Worm (Caenorhabditis elegans) whole organism, L1 larva: ENCODE measurements around the gene dyla-1.
A peak's percentile ranks its signal among the peaks of the same experiment; 100 is the strongest.

Experiments
- C04F5.9 ChIP-seq: sonication (generic microtip); optimal IDR thresholded peaks from 2 replicates; lab custom pipeline; 2016; ENCODE audit warnings: missing genetic modification characterization, missing compliant biosample characterization
- C16A3.4 ChIP-seq: fragments of 150-350 bp; optimal IDR thresholded peaks from 2 replicates; lab custom pipeline; 2014; ENCODE audit warnings: missing biosample characterization, missing genetic modification characterization
- Y116A8C.19 ChIP-seq: sonication (generic microtip); optimal IDR thresholded peaks from 2 replicates; lab custom pipeline; 2016; ENCODE audit warnings: missing compliant biosample characterization, missing genetic modification characterization, borderline replicate concordance
- blmp-1 ChIP-seq: fragments of 150-350 bp; optimal IDR thresholded peaks from 2 replicates; lab custom pipeline; 2014; ENCODE audit warnings: missing biosample characterization, missing genetic modification characterization
- ceh-82 ChIP-seq, 3 experiments: fragments of 150-350 bp in 1 of 3; sonication (generic microtip) in 2 of 3; optimal IDR thresholded peaks; 2 replicates each; lab custom pipeline; 2014 to 2017; ENCODE audit warnings: missing biosample characterization in 3 of 3, missing genetic modification characterization in 3 of 3
- ceh-90 ChIP-seq: sonication (generic microtip); optimal IDR thresholded peaks from 2 replicates; lab custom pipeline; 2016; ENCODE audit warnings: missing genetic modification characterization, missing compliant biosample characterization
- dpl-1 ChIP-seq, 3 experiments: fragments of 150-350 bp in 2 of 3; sonication (generic microtip) in 1 of 3; optimal IDR thresholded peaks; 2 replicates each; lab custom pipeline; 2014 to 2017; ENCODE audit warnings: missing biosample characterization in 3 of 3, missing genetic modification characterization in 3 of 3, missing genetic modification reagents in 3 of 3
- efl-1 ChIP-seq, 4 experiments: fragments of 150-350 bp; optimal IDR thresholded peaks in 3 of 4; peaks in 1 of 4; 1 replicate in 1 of 4; 2 replicates in 3 of 4; lab custom pipeline; 2014; ENCODE audit warnings: missing biosample characterization in 2 of 4, missing genetic modification characterization in 2 of 4, missing genetic modification reagents in 2 of 4
- efl-3 ChIP-seq: fragments of 200-800 bp; sonication (Bioruptor generic); optimal IDR thresholded peaks from 2 replicates; lab custom pipeline; 2018; ENCODE audit warnings: mild to moderate bottlenecking, missing genetic modification characterization, missing compliant biosample characterization
- elt-2 ChIP-seq: sonication (generic microtip); optimal IDR thresholded peaks from 2 replicates; lab custom pipeline; 2016; ENCODE audit warnings: missing genetic modification characterization, mild to moderate bottlenecking, inconsistent platforms, missing compliant biosample characterization, missing genetic modification reagents
- fkh-8 ChIP-seq: sonication (generic microtip); optimal IDR thresholded peaks from 2 replicates; lab custom pipeline; 2016; ENCODE audit warnings: mild to moderate bottlenecking, missing genetic modification characterization, missing compliant biosample characterization
- fos-1 ChIP-seq: fragments of 150-350 bp; optimal IDR thresholded peaks from 2 replicates; lab custom pipeline; 2014; ENCODE audit warnings: missing biosample characterization, missing genetic modification characterization
- hlh-4 ChIP-seq: sonication (generic microtip); optimal IDR thresholded peaks from 2 replicates; lab custom pipeline; 2016; ENCODE audit warnings: mild to moderate bottlenecking, missing genetic modification characterization, missing compliant biosample characterization
- irx-1 ChIP-seq: sonication (generic microtip); optimal IDR thresholded peaks from 2 replicates; lab custom pipeline; 2016; ENCODE audit warnings: missing genetic modification characterization, missing compliant biosample characterization
- jun-1 ChIP-seq: fragments of 150-350 bp; optimal IDR thresholded peaks from 2 replicates; lab custom pipeline; 2014; ENCODE audit warnings: missing biosample characterization, missing genetic modification reagents, missing genetic modification characterization
- lin-14 ChIP-seq: fragments of 200-800 bp; sonication (Bioruptor generic); optimal IDR thresholded peaks from 2 replicates; lab custom pipeline; 2018; ENCODE audit warnings: mild to moderate bottlenecking, missing genetic modification characterization, moderate library complexity, missing compliant biosample characterization
- lin-15B ChIP-seq: fragments of 150-350 bp; sonication (generic microtip); optimal IDR thresholded peaks from 3 replicates; lab custom pipeline; 2014; ENCODE audit warnings: missing biosample characterization, missing genetic modification characterization
- lin-35 ChIP-seq, 2 experiments: fragments of 150-350 bp; optimal IDR thresholded peaks; 2 replicates each; lab custom pipeline; 2014; ENCODE audit warnings: missing biosample characterization in 2 of 2, missing genetic modification characterization in 2 of 2, missing genetic modification reagents in 2 of 2
- lsy-2 ChIP-seq, 2 experiments: fragments of 150-350 bp; optimal IDR thresholded peaks; 2 replicates each; lab custom pipeline; 2014; ENCODE audit warnings: missing biosample characterization in 2 of 2, missing genetic modification characterization in 2 of 2
- mdl-1 ChIP-seq, 2 experiments: fragments of 150-350 bp; optimal IDR thresholded peaks; 2 replicates each; lab custom pipeline; 2014 to 2017; ENCODE audit warnings: missing biosample characterization in 2 of 2, missing genetic modification characterization in 2 of 2, inconsistent platforms in 1 of 2
- nhr-12 ChIP-seq: sonication (generic microtip); optimal IDR thresholded peaks from 2 replicates; lab custom pipeline; 2017; ENCODE audit warnings: missing biosample characterization, missing genetic modification characterization
- nhr-20 ChIP-seq: sonication (generic microtip); optimal IDR thresholded peaks from 2 replicates; lab custom pipeline; 2016; ENCODE audit warnings: mild to moderate bottlenecking, missing genetic modification characterization, missing compliant biosample characterization
- nhr-237 ChIP-seq: fragments of 150-350 bp; optimal IDR thresholded peaks from 2 replicates; lab custom pipeline; 2014; ENCODE audit warnings: missing biosample characterization, missing genetic modification characterization
- nhr-28 ChIP-seq: fragments of 150-350 bp; optimal IDR thresholded peaks from 2 replicates; lab custom pipeline; 2014; ENCODE audit warnings: missing biosample characterization, missing genetic modification characterization
- nhr-71 ChIP-seq: sonication (generic microtip); optimal IDR thresholded peaks from 2 replicates; lab custom pipeline; 2016; ENCODE audit warnings: mild to moderate bottlenecking, missing genetic modification characterization, moderate library complexity, missing compliant biosample characterization
- nhr-76 ChIP-seq: sonication (generic microtip); optimal IDR thresholded peaks from 2 replicates; lab custom pipeline; 2017; ENCODE audit warnings: missing biosample characterization, missing genetic modification characterization
- nhr-77 ChIP-seq: fragments of 150-350 bp; optimal IDR thresholded peaks from 2 replicates; lab custom pipeline; 2014; ENCODE audit warnings: missing biosample characterization, missing genetic modification characterization
- nhr-84 ChIP-seq: sonication (generic microtip); optimal IDR thresholded peaks from 2 replicates; lab custom pipeline; 2017; ENCODE audit warnings: missing biosample characterization, missing genetic modification characterization
- nhr-85 ChIP-seq: sonication (generic microtip); peaks from one replicate; lab custom pipeline; 2016; ENCODE audit warnings: missing genetic modification characterization, inconsistent platforms, missing compliant biosample characterization
- nhr-90 ChIP-seq: sonication (generic microtip); optimal IDR thresholded peaks from 2 replicates; lab custom pipeline; 2016; ENCODE audit warnings: mild to moderate bottlenecking, missing genetic modification characterization, missing compliant biosample characterization; ENCODE audit not compliant: poor library complexity
- pag-3 ChIP-seq: sonication (generic microtip); optimal IDR thresholded peaks from 2 replicates; lab custom pipeline; 2017; ENCODE audit warnings: missing genetic modification characterization, mild to moderate bottlenecking, missing compliant biosample characterization, antibody characterized with exemption, borderline replicate concordance; ENCODE audit not compliant: insufficient read depth
- pqm-1 ChIP-seq: sonication (generic microtip); optimal IDR thresholded peaks from 3 replicates; lab custom pipeline; 2017; ENCODE audit warnings: missing biosample characterization, missing genetic modification characterization
- rnt-1 ChIP-seq: sonication (generic microtip); optimal IDR thresholded peaks from 2 replicates; lab custom pipeline; 2016; ENCODE audit warnings: mild to moderate bottlenecking, missing genetic modification characterization, moderate library complexity, missing compliant biosample characterization
- skn-1 ChIP-seq: fragments of 150-350 bp; optimal IDR thresholded peaks from 2 replicates; lab custom pipeline; 2014; ENCODE audit warnings: missing biosample characterization, missing genetic modification characterization
- snpc-4 ChIP-seq: fragments of 150-350 bp; optimal IDR thresholded peaks from 2 replicates; lab custom pipeline; 2014; ENCODE audit warnings: missing biosample characterization, missing genetic modification characterization
- snu-23 ChIP-seq: sonication (generic microtip); optimal IDR thresholded peaks from 2 replicates; lab custom pipeline; 2016; ENCODE audit warnings: missing genetic modification characterization, missing compliant biosample characterization
- sptf-1 ChIP-seq: fragments of 150-350 bp; optimal IDR thresholded peaks from 2 replicates; lab custom pipeline; 2014; ENCODE audit warnings: missing biosample characterization, missing genetic modification characterization
- swsn-7 ChIP-seq: sonication (generic microtip); optimal IDR thresholded peaks from 2 replicates; lab custom pipeline; 2016; ENCODE audit warnings: missing genetic modification characterization, missing compliant biosample characterization
- unc-130 ChIP-seq: fragments of 150-350 bp; optimal IDR thresholded peaks from 2 replicates; lab custom pipeline; 2017; ENCODE audit warnings: missing biosample characterization, missing genetic modification characterization, inconsistent platforms
- unc-30 ChIP-seq: sonication (generic microtip); optimal IDR thresholded peaks from 2 replicates; lab custom pipeline; 2017; ENCODE audit warnings: missing biosample characterization, missing genetic modification characterization
- vab-15 ChIP-seq: sonication (generic microtip); optimal IDR thresholded peaks from 2 replicates; lab custom pipeline; 2017; ENCODE audit warnings: missing genotype, mild to moderate bottlenecking, missing genetic modification characterization, missing compliant biosample characterization
- zag-1 ChIP-seq: fragments of 150-350 bp; optimal IDR thresholded peaks from 2 replicates; lab custom pipeline; 2014; ENCODE audit warnings: missing biosample characterization, missing genetic modification characterization
- zip-4 ChIP-seq: fragments of 200-800 bp; sonication (Bioruptor generic); optimal IDR thresholded peaks from 2 replicates; lab custom pipeline; 2018; ENCODE audit warnings: mild to moderate bottlenecking, missing genetic modification characterization, moderate library complexity, missing compliant biosample characterization
- ztf-11 ChIP-seq, 2 experiments: sonication (generic microtip); optimal IDR thresholded peaks; 2 replicates each; lab custom pipeline; 2016 to 2017; ENCODE audit warnings: missing genetic modification characterization in 2 of 2, missing biosample characterization in 1 of 2, missing compliant biosample characterization in 1 of 2
- ztf-4 ChIP-seq: fragments of 150-350 bp; optimal IDR thresholded peaks from 2 replicates; lab custom pipeline; 2014; ENCODE audit warnings: missing biosample characterization, missing genetic modification characterization

The dyla-1 gene

ce11 chrX:16813148-16813547 lies 27.7 kb upstream of the dyla-1 start (continued):
- TF ChIP-seq unc-130 (tag; lab: Kevin White, UChicago) (no peak), efl-3 (GFP tag; lab: Kevin White, UChicago) (no peak), lin-15B (tag; lab: Kevin White, UChicago) (no peak), zag-1 (tag; lab: Kevin White, UChicago) (no peak), fkh-8 (tag; lab: Kevin White, UChicago) (no peak), nhr-77 (no peak), unc-30 (tag; lab: Kevin White, UChicago) (no peak), ztf-4 (tag; lab: Kevin White, UChicago) (no peak), nhr-76 (tag; lab: Kevin White, UChicago) (no peak), snu-23 (GFP tag; lab: Kevin White, UChicago) (no peak), elt-2 (tag; lab: Kevin White, UChicago) (peak; percentile 56), C04F5.9 (no peak), lsy-2 (tag; optimal IDR thresholded peaks at IDR 0.05; lab: Kevin White, UChicago) (no peak), nhr-90 (tag; lab: Kevin White, UChicago) (peak; percentile 6), nhr-237 (tag; lab: Kevin White, UChicago) (no peak)

- TF ChIP-seq nhr-71 (tag; lab: Kevin White, UChicago): peak; percentile 28
- no peak for TF ChIP-seq nhr-85 (tag; lab: Kevin White, UChicago)
- no peak for TF ChIP-seq elt-2 (tag; lab: Kevin White, UChicago)
- peak in 1 of 2 experiments; percentile 31 for TF ChIP-seq lsy-2 (tag; optimal IDR thresholded peaks at IDR 0.05; lab: Kevin White, UChicago)
- TF ChIP-seq vab-15: no peak
- peak; percentile 60 for TF ChIP-seq skn-1 (tag; lab: Kevin White, UChicago)
- TF ChIP-seq fos-1 (tag; lab: Kevin White, UChicago): peak; percentile 42
- peak; percentile 3 for TF ChIP-seq C16A3.4 (tag; lab: Kevin White, UChicago)
- peak; percentile 3 to 50 (median 40) for TF ChIP-seq dpl-1 (GFP tag; optimal IDR thresholded peaks at IDR 0.05; lab: Kevin White, UChicago)
- peak; percentile 33 to 48 for TF ChIP-seq efl-1 (optimal IDR thresholded peaks at IDR 0.05; lab: Kevin White, UChicago)
- peak; percentile 25 to 91 for TF ChIP-seq efl-1 (GFP tag; optimal IDR thresholded peaks at IDR 0.05 in 1 of 2; lab: Kevin White, UChicago)
- peak; percentile 88 for TF ChIP-seq lin-14 (GFP tag; lab: Kevin White, UChicago)
- TF ChIP-seq ceh-82 (tag; optimal IDR thresholded peaks at IDR 0.05; lab: Kevin White, UChicago): peak in 1 of 3 experiments; percentile 38
- TF ChIP-seq nhr-20 (tag; lab: Kevin White, UChicago): peak; percentile 19
- TF ChIP-seq lin-15B (tag; lab: Kevin White, UChicago): no peak
- peak; percentile 30 for TF ChIP-seq blmp-1 (tag; lab: Kevin White, UChicago)
- peak; percentile 17 for TF ChIP-seq fkh-8 (tag; lab: Kevin White, UChicago)
- peak; percentile 85 for TF ChIP-seq zip-4 (GFP tag; lab: Kevin White, UChicago)
- TF ChIP-seq jun-1 (tag; lab: Kevin White, UChicago): peak; percentile 13
- peak; percentile 25 to 53 for TF ChIP-seq lin-35 (GFP tag; optimal IDR thresholded peaks at IDR 0.05; lab: Kevin White, UChicago)
- TF ChIP-seq snu-23 (GFP tag; lab: Kevin White, UChicago): peak; percentile 39
These were observed 27.1 kb upstream of the dyla-1 start, which contains the start of gene cas-1 for ce11 chrX:16813606-16814330. Gene cas-1 (minus strand): TSS chrX:16813656.

- TF ChIP-seq lin-14 (GFP tag; lab: Kevin White, UChicago): peak; percentile 23
- TF ChIP-seq blmp-1 (tag; lab: Kevin White, UChicago): peak; percentile 3
- no peak for TF ChIP-seq pag-3 (tag; lab: Kevin White, UChicago)
These were observed 25.9 kb upstream of the dyla-1 start for ce11 chrX:16814913-16815312.

- TF ChIP-seq ztf-11 (tag; optimal IDR thresholded peaks at IDR 0.05; lab: Kevin White, UChicago) (no peak), mdl-1 (tag; optimal IDR thresholded peaks at IDR 0.05; lab: Kevin White, UChicago) (peak in 1 of 2 experiments; percentile 31), nhr-28 (tag; lab: Kevin White, UChicago) (no peak), ztf-4 (tag; lab: Kevin White, UChicago) (no peak), sptf-1 (tag; lab: Kevin White, UChicago) (no peak), hlh-4 (tag; lab: Kevin White, UChicago) (no peak), vab-15 (no peak), swsn-7 (peak; percentile 3), Y116A8C.19 (no peak), nhr-12 (no peak), ceh-90 (tag; lab: Kevin White, UChicago) (no peak), irx-1 (tag; lab: Kevin White, UChicago) (no peak), rnt-1 (tag; lab: Kevin White, UChicago) (peak; percentile 78), unc-130 (tag; lab: Kevin White, UChicago) (no peak), pqm-1 (tag; lab: Kevin White, UChicago) (no peak), snpc-4 (tag; lab: Kevin White, UChicago) (no peak), nhr-84 (tag; lab: Kevin White, UChicago) (no peak), nhr-85 (tag; lab: Kevin White, UChicago) (no peak)
These were observed 25.3 kb upstream of the dyla-1 start for ce11 chrX:16815508-16815907.
